Worm (Caenorhabditis elegans) whole organism, L4/young adult: ENCODE data around the gene clec-219.

ENCODE experiments used
- W03F9.2 ChIP-seq: fragments of 150-350 bp; optimal IDR thresholded peaks from 2 replicates; lab custom pipeline; 2014; ENCODE audit warnings: missing biosample characterization, missing genetic modification characterization
- him-1 ChIP-seq: sonication (generic microtip); optimal IDR thresholded peaks from 2 replicates; lab custom pipeline; 2016; ENCODE audit warnings: missing genotype, missing genetic modification reagents, missing genetic modification characterization, missing compliant biosample characterization

DNA sequence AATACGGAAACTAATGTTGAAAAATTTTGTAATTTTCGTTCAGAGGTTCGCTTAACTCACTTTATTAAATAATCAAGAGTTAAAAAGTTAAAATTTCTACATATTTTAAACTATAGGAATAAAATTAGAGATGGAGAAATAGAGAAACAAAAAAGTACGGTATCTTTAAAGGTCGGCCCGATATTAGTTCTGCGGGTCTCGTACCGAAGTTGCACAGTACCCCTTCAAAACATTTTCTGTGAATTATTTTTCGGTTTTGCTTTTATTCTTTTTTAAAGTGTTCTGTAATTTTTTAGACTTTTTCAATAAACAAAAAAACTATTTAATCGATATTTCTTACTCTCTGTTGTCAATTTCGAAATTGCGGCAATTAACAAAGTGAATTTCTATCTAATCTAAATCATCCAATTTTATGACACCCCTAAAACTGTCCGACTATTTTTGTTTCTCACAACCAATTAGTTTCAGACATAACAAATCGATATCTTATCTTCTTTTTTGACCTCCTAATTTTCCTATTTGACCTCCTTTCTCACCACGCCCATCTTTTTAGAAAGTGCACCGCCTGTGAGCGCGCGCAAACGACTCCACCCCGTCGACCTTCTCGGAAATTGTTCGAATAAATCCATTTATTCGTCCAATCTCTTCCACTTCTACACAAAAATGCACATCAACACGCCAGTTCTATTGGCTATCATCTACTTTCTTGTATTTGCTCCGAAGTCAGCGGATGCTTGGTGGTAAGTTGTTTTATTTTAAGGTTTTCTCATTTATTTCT lies 37.4 kb downstream of the clec-219 start, which contains the start of gene mom-2:
- TF ChIP-seq W03F9.2 (tag; lab: Kevin White, UChicago) (no peak), him-1 (no peak)
